Worm (Caenorhabditis elegans) whole organism, L4/young adult: ENCODE measurements around the gene F40A3.1.

Experiments used
- W03F9.2 ChIP-seq: fragments of 150-350 bp; optimal IDR thresholded peaks from 2 replicates; lab custom pipeline; 2014; ENCODE audit warnings: missing biosample characterization, missing genetic modification characterization
- dao-5 ChIP-seq: sonication (generic microtip); optimal IDR thresholded peaks from 2 replicates; lab custom pipeline; 2016; ENCODE audit warnings: missing genotype, missing genetic modification characterization, moderate library complexity, missing compliant biosample characterization
- him-1 ChIP-seq: sonication (generic microtip); optimal IDR thresholded peaks from 2 replicates; lab custom pipeline; 2016; ENCODE audit warnings: missing genotype, missing genetic modification reagents, missing genetic modification characterization, missing compliant biosample characterization

ce11 chrV:7848251-7848650 is 43.1 kb upstream of the F40A3.1 start:
- TF ChIP-seq dao-5 (tag; lab: Kevin White, UChicago) (no peak), W03F9.2 (tag; lab: Kevin White, UChicago) (no peak), him-1 (tag; lab: Kevin White, UChicago) (no peak)
